Fruit fly (Drosophila melanogaster) whole organism, embryonic: ENCODE results near the gene Mis12.

Experiments
- Asciz ChIP-seq: fragments of 200-800 bp; sonication (Bioruptor generic); optimal IDR thresholded peaks from 2 replicates; lab custom pipeline; 2017; ENCODE audit warnings: missing biosample characterization, mild to moderate bottlenecking, missing genetic modification characterization, missing genetic modification reagents
- Bgb ChIP-seq: fragments of 200-800 bp; sonication (Bioruptor generic); IDR thresholded peaks from 2 replicates; pipeline ENCODE4 v1.3.6; 2022; ENCODE audit warnings: missing biosample characterization, missing genetic modification characterization; ENCODE audit not compliant: partially characterized antibody
- CG10654 ChIP-seq: fragments of 200-800 bp; sonication (Bioruptor generic); optimal IDR thresholded peaks from 2 replicates; lab custom pipeline; 2016; ENCODE audit warnings: missing biosample characterization, missing genetic modification characterization
- CG10959 ChIP-seq: fragments of 200-800 bp; sonication (Bioruptor generic); IDR thresholded peaks from 2 replicates; pipeline ENCODE4 v1.3.6; 2022; ENCODE audit warnings: missing biosample characterization, missing genetic modification characterization
- CG12104 ChIP-seq: fragments of 200-800 bp; sonication (Bioruptor generic); optimal IDR thresholded peaks from 3 replicates; lab custom pipeline; 2016; ENCODE audit warnings: missing biosample characterization, missing genetic modification characterization
- CG17359 ChIP-seq: fragments of 200-800 bp; sonication (Bioruptor generic); optimal IDR thresholded peaks from 3 replicates; lab custom pipeline; 2018; ENCODE audit warnings: missing biosample characterization, mild to moderate bottlenecking, missing genetic modification characterization, moderate library complexity
- CG17612 ChIP-seq: fragments of 200-800 bp; sonication (Bioruptor generic); IDR thresholded peaks from 2 replicates; pipeline ENCODE4 v1.3.6; 2022; ENCODE audit warnings: missing biosample characterization, missing genetic modification characterization
- CG1792 ChIP-seq: fragments of 200-800 bp; sonication (Bioruptor generic); optimal IDR thresholded peaks from 2 replicates; lab custom pipeline; 2016; ENCODE audit warnings: missing biosample characterization, missing genetic modification characterization
- CG18764 ChIP-seq: fragments of 200-800 bp; sonication (Bioruptor generic); optimal IDR thresholded peaks from 3 replicates; lab custom pipeline; 2016; ENCODE audit warnings: missing biosample characterization, missing genetic modification characterization
- CG2116 ChIP-seq: fragments of 200-800 bp; sonication (Bioruptor generic); optimal IDR thresholded peaks from 3 replicates; lab custom pipeline; 2018; ENCODE audit warnings: missing biosample characterization, mild to moderate bottlenecking, missing genetic modification characterization
- CG2199 ChIP-seq: fragments of 200-800 bp; sonication (Bioruptor generic); IDR thresholded peaks from 3 replicates; pipeline ENCODE4 v1.3.6; 2022; ENCODE audit warnings: missing biosample characterization, missing genetic modification characterization
- CG3065 ChIP-seq: fragments of 200-800 bp; sonication (Bioruptor generic); optimal IDR thresholded peaks from 2 replicates; lab custom pipeline; 2016; ENCODE audit warnings: missing biosample characterization, missing genetic modification characterization
- CG31441 ChIP-seq: fragments of 200-800 bp; sonication (Bioruptor generic); IDR thresholded peaks from 2 replicates; pipeline ENCODE4 v1.3.6; 2022; ENCODE audit warnings: missing biosample characterization, missing genetic modification characterization
- CG33557 ChIP-seq: fragments of 200-800 bp; sonication (Bioruptor generic); optimal IDR thresholded peaks from 2 replicates; lab custom pipeline; 2019; ENCODE audit warnings: missing biosample characterization, mild to moderate bottlenecking, missing genetic modification characterization, moderate library complexity
- CG3847 ChIP-seq: fragments of 200-800 bp; sonication (Bioruptor generic); IDR thresholded peaks from 2 replicates; pipeline ENCODE4 v1.3.6; 2022; ENCODE audit warnings: missing biosample characterization, missing genetic modification characterization
- CG3995 ChIP-seq: fragments of 200-800 bp; sonication (Bioruptor generic); optimal IDR thresholded peaks from 3 replicates; lab custom pipeline; 2016; ENCODE audit warnings: missing biosample characterization, missing genetic modification characterization
- CG6689 ChIP-seq: fragments of 200-800 bp; sonication (Bioruptor generic); IDR thresholded peaks from 2 replicates; pipeline ENCODE4 v1.3.6; 2022; ENCODE audit warnings: missing biosample characterization, missing genetic modification characterization
- CG9437 ChIP-seq: fragments of 200-800 bp; sonication (Bioruptor generic); optimal IDR thresholded peaks from 2 replicates; lab custom pipeline; 2018; ENCODE audit warnings: missing biosample characterization, mild to moderate bottlenecking, missing genetic modification characterization
- CkIIα-i1 ChIP-seq: fragments of 200-800 bp; sonication (Bioruptor generic); IDR thresholded peaks from 2 replicates; pipeline ENCODE4 v1.3.6; 2022; ENCODE audit warnings: missing biosample characterization, missing genetic modification characterization
- D19A ChIP-seq: fragments of 200-800 bp; optimal IDR thresholded peaks from 3 replicates; lab custom pipeline; 2019; ENCODE audit warnings: missing biosample characterization, mild to moderate bottlenecking, missing genetic modification characterization, moderate library complexity
- Dref ChIP-seq: fragments of 200-800 bp; sonication (Bioruptor generic); IDR thresholded peaks from 2 replicates; pipeline ENCODE4 v1.3.6; 2022; ENCODE audit warnings: missing biosample characterization, missing genetic modification characterization
- Fer3 ChIP-seq: fragments of 200-800 bp; sonication (Bioruptor generic); optimal IDR thresholded peaks from 2 replicates; lab custom pipeline; 2018; ENCODE audit warnings: missing biosample characterization, mild to moderate bottlenecking, missing genetic modification characterization, moderate library complexity
- HLHmδ ChIP-seq: fragments of 200-800 bp; sonication (Bioruptor generic); optimal IDR thresholded peaks from 2 replicates; lab custom pipeline; 2018; ENCODE audit warnings: missing biosample characterization, mild to moderate bottlenecking, missing genetic modification characterization, moderate library complexity
- Hand ChIP-seq: fragments of 200-800 bp; sonication (Bioruptor generic); optimal IDR thresholded peaks from 2 replicates; lab custom pipeline; 2017; ENCODE audit warnings: mild to moderate bottlenecking, missing biosample characterization, missing genetic modification reagents, missing genetic modification characterization
- Hr78 ChIP-seq, 2 experiments: fragments of 200-800 bp in 1 of 2; fragments of >200 bp in 1 of 2; sonication (Bioruptor generic) in 1 of 2; optimal IDR thresholded peaks; 2 replicates each; lab custom pipeline; 2017 to 2019; ENCODE audit warnings: missing biosample characterization in 2 of 2, missing genetic modification characterization in 2 of 2, mild to moderate bottlenecking in 1 of 2, moderate library complexity in 1 of 2
- Jarid2 ChIP-seq: fragments of 200-800 bp; sonication (Bioruptor generic); optimal IDR thresholded peaks from 3 replicates; lab custom pipeline; 2017; ENCODE audit warnings: mild to moderate bottlenecking, missing biosample characterization, missing genetic modification reagents, missing genetic modification characterization
- NC2β ChIP-seq: fragments of 200-800 bp; sonication (Bioruptor generic); optimal IDR thresholded peaks from 2 replicates; lab custom pipeline; 2016; ENCODE audit warnings: missing biosample characterization, missing genetic modification characterization
- NFAT ChIP-seq: fragments of 200-800 bp; sonication (Bioruptor generic); IDR thresholded peaks from 2 replicates; pipeline ENCODE4 v1.3.6; 2022; ENCODE audit warnings: missing biosample characterization, missing genetic modification characterization
- Poxn ChIP-seq: fragments of 200-800 bp; sonication (Bioruptor generic); IDR thresholded peaks from 2 replicates; pipeline ENCODE4 v1.3.6; 2022; ENCODE audit warnings: missing biosample characterization, missing genetic modification characterization
- Sox102F ChIP-seq: fragments of 200-800 bp; sonication (Bioruptor generic); optimal IDR thresholded peaks from 2 replicates; lab custom pipeline; 2018; ENCODE audit warnings: missing biosample characterization, mild to moderate bottlenecking, missing genetic modification characterization, moderate library complexity
- Usf ChIP-seq: fragments of 200-800 bp; sonication (Bioruptor generic); optimal IDR thresholded peaks from 2 replicates; lab custom pipeline; 2017; ENCODE audit warnings: missing genotype, missing biosample characterization, missing genetic modification characterization
- Xbp1 ChIP-seq: fragments of 200-800 bp; sonication (Bioruptor generic); optimal IDR thresholded peaks from 3 replicates; lab custom pipeline; 2016; ENCODE audit warnings: missing biosample characterization, mild to moderate bottlenecking, missing genetic modification characterization
- br ChIP-seq: fragments of >200 bp; optimal IDR thresholded peaks from 2 replicates; lab custom pipeline; 2017
- caup ChIP-seq: fragments of 200-800 bp; sonication (Bioruptor generic); optimal IDR thresholded peaks from 3 replicates; lab custom pipeline; 2017; ENCODE audit warnings: missing biosample characterization, mild to moderate bottlenecking, missing genetic modification characterization, moderate library complexity; ENCODE audit not compliant: severe bottlenecking
- dm ChIP-seq: fragments of 200-800 bp; sonication (Bioruptor generic); optimal IDR thresholded peaks from 3 replicates; lab custom pipeline; 2016; ENCODE audit warnings: missing biosample characterization, missing genetic modification characterization
- gem ChIP-seq: fragments of 200-800 bp; sonication (Bioruptor generic); optimal IDR thresholded peaks from 2 replicates; lab custom pipeline; 2019; ENCODE audit warnings: missing biosample characterization, mild to moderate bottlenecking, missing genetic modification characterization, moderate library complexity
- jigr1 ChIP-seq: fragments of 200-800 bp; sonication (Bioruptor generic); IDR thresholded peaks from 3 replicates; pipeline ENCODE4 v1.3.6; 2022; ENCODE audit warnings: missing biosample characterization, missing genetic modification characterization
- lmd ChIP-seq: fragments of 200-800 bp; sonication (Bioruptor generic); IDR thresholded peaks from 2 replicates; pipeline ENCODE4 v1.3.6; 2022; ENCODE audit warnings: missing biosample characterization, missing genetic modification characterization
- mirr ChIP-seq: fragments of 200-800 bp; sonication (Bioruptor generic); optimal IDR thresholded peaks from 3 replicates; lab custom pipeline; 2018; ENCODE audit warnings: missing biosample characterization, mild to moderate bottlenecking, missing genetic modification characterization
- psq ChIP-seq: fragments of 200-800 bp; sonication (Bioruptor generic); optimal IDR thresholded peaks from 2 replicates; lab custom pipeline; 2017; ENCODE audit warnings: missing biosample characterization, missing genetic modification characterization
- repo ChIP-seq: fragments of 200-800 bp; sonication (Bioruptor generic); optimal IDR thresholded peaks from 2 replicates; lab custom pipeline; 2016; ENCODE audit warnings: missing biosample characterization, missing genetic modification characterization
- sc ChIP-seq, 3 experiments: fragments of >200 bp in 2 of 3; fragments of 200-800 bp in 1 of 3; sonication (Bioruptor generic) in 1 of 3; optimal IDR thresholded peaks; 2 replicates in 2 of 3; 3 replicates in 1 of 3; lab custom pipeline; 2017; ENCODE audit warnings: mild to moderate bottlenecking in 1 of 3, missing biosample characterization in 1 of 3, missing genetic modification characterization in 1 of 3, missing genetic modification reagents in 1 of 3
- scrt ChIP-seq: fragments of 200-800 bp; sonication (Bioruptor generic); optimal IDR thresholded peaks from 2 replicates; lab custom pipeline; 2018; ENCODE audit warnings: missing biosample characterization, mild to moderate bottlenecking, missing genetic modification characterization, moderate library complexity
- ssp ChIP-seq: fragments of 200-800 bp; sonication (Bioruptor generic); IDR thresholded peaks from 2 replicates; pipeline ENCODE4 v1.3.6; 2022; ENCODE audit warnings: missing biosample characterization, missing genetic modification characterization
- tin ChIP-seq: fragments of 200-800 bp; sonication (Bioruptor generic); optimal IDR thresholded peaks from 3 replicates; lab custom pipeline; 2016; ENCODE audit warnings: missing biosample characterization, missing genetic modification characterization
- tio ChIP-seq: fragments of 200-800 bp; sonication (Bioruptor generic); optimal IDR thresholded peaks from 2 replicates; lab custom pipeline; 2017; ENCODE audit warnings: missing biosample characterization, missing genetic modification characterization, inconsistent platforms
- toy ChIP-seq: fragments of 200-800 bp; sonication (Bioruptor generic); IDR thresholded peaks from 2 replicates; pipeline ENCODE4 v1.3.6; 2022; ENCODE audit warnings: missing biosample characterization, missing genetic modification characterization
- twi ChIP-seq: fragments of 200-800 bp; optimal IDR thresholded peaks from 2 replicates; lab custom pipeline; 2019; ENCODE audit warnings: missing biosample characterization, mild to moderate bottlenecking, missing genetic modification characterization, moderate library complexity
- vnd ChIP-seq: fragments of 200-800 bp; sonication (Bioruptor generic); IDR thresholded peaks from 3 replicates; pipeline ENCODE4 v1.3.6; 2022; ENCODE audit warnings: missing biosample characterization, missing genetic modification characterization; ENCODE audit not compliant: partially characterized antibody

The Mis12 gene

dm6 chr3L:7013568-7014305 is 44.9 kb upstream of the Mis12 start (continued):
- TF ChIP-seq vnd: no peak
- TF ChIP-seq caup (GFP tag; lab: Kevin White, UChicago): peak; percentile 35
- TF ChIP-seq Fer3 (tag; lab: Kevin White, UChicago): no peak
- no peak for TF ChIP-seq CG17612 (GFP tag; lab: Robert Waterston, UW)
- TF ChIP-seq br: no peak
- TF ChIP-seq CG18764: no peak
- no peak for TF ChIP-seq CG6689 (GFP tag; lab: Robert Waterston, UW)
- TF ChIP-seq Jarid2 (GFP tag; lab: Kevin White, UChicago): peak; percentile 61
- TF ChIP-seq NC2β (GFP tag; lab: Kevin White, UChicago): no peak
- peak; percentile 70; the same call in 1 of the 2 replicates for TF ChIP-seq Bgb
- TF ChIP-seq CG2116 (GFP tag; lab: Kevin White, UChicago): no peak
- no peak for TF ChIP-seq CG12104 (GFP tag; lab: Kevin White, UChicago)
- TF ChIP-seq Xbp1: peak; percentile 50
- TF ChIP-seq gem (tag; lab: Kevin White, UChicago): peak; percentile 42
- no peak for TF ChIP-seq Usf (GFP tag; lab: Kevin White, UChicago)
- no peak for TF ChIP-seq mirr (GFP tag; lab: Kevin White, UChicago)
- no peak for TF ChIP-seq D19A (tag; lab: Kevin White, UChicago)
- no peak for TF ChIP-seq CG33557 (GFP tag; lab: Kevin White, UChicago)
- no peak for TF ChIP-seq HLHmδ (GFP tag; lab: Kevin White, UChicago)
- TF ChIP-seq Asciz (GFP tag; lab: Kevin White, UChicago): peak; percentile 40
- no peak for TF ChIP-seq jigr1
- TF ChIP-seq toy (GFP tag; lab: Robert Waterston, UW): no peak
- no peak for TF ChIP-seq CG3995 (GFP tag; lab: Kevin White, UChicago)
- TF ChIP-seq CG10654 (GFP tag; lab: Kevin White, UChicago): no peak
- TF ChIP-seq CG3065 (GFP tag; lab: Kevin White, UChicago): no peak
- no peak for TF ChIP-seq sc (optimal IDR thresholded peaks at IDR 0.05; lab: Kevin White, UChicago)
- no peak for TF ChIP-seq sc (GFP tag; optimal IDR thresholded peaks at IDR 0.05; lab: Kevin White, UChicago)
- no peak for TF ChIP-seq scrt
- TF ChIP-seq CG31441 (GFP tag; lab: Robert Waterston, UW): no peak
- TF ChIP-seq psq (GFP tag; lab: Kevin White, UChicago): no peak
- TF ChIP-seq Sox102F (GFP tag; lab: Kevin White, UChicago): peak; percentile 48
- peak; percentile 21; the same call in 1 of the 2 replicates for TF ChIP-seq lmd (GFP tag; lab: Robert Waterston, UW)
- no peak for TF ChIP-seq CG10959 (GFP tag; lab: Robert Waterston, UW)
- no peak for TF ChIP-seq Dref (GFP tag; lab: Robert Waterston, UW)
- no peak for TF ChIP-seq CkIIα-i1
- no peak for TF ChIP-seq dm (GFP tag; lab: Kevin White, UChicago)
- TF ChIP-seq Hand (GFP tag; lab: Kevin White, UChicago): peak; percentile 46
- no peak for TF ChIP-seq Poxn (GFP tag; lab: Robert Waterston, UW)
- TF ChIP-seq tin: no peak
- TF ChIP-seq CG2199 (GFP tag; lab: Robert Waterston, UW): no peak
- peak; percentile 57 for TF ChIP-seq NFAT (GFP tag; lab: Robert Waterston, UW)
- TF ChIP-seq CG1792: no peak
- TF ChIP-seq CG9437 (GFP tag; lab: Kevin White, UChicago): no peak
- TF ChIP-seq CG3847 (GFP tag; lab: Robert Waterston, UW): no peak
- peak; percentile 27 for TF ChIP-seq CG17359
- TF ChIP-seq twi: no peak
- TF ChIP-seq repo: no peak
- TF ChIP-seq ssp (GFP tag; lab: Robert Waterston, UW): 0 out of 2 replicates have a peak, but pooled peaks have one; percentile 11
- TF ChIP-seq Hr78 (GFP tag; optimal IDR thresholded peaks at IDR 0.05; lab: Kevin White, UChicago): no peak
- TF ChIP-seq tio (GFP tag; lab: Kevin White, UChicago): peak; percentile 19
